Worm (Caenorhabditis elegans) whole organism, L4 larva: Measurements from ENCODE around the gene B0507.9.
"Not testable (repeated sequence)": the region's sequence is repeated elsewhere in the genome, so short reads cannot be mapped to it uniquely, and the experiment has no call there.

Experiments used
- F26F4.8 ChIP-seq: fragments of 200-800 bp; sonication (Bioruptor generic); conservative IDR thresholded peaks from 2 replicates; pipeline ENCODE4 v1.3.6; 2022; ENCODE audit warnings: missing genetic modification characterization, missing compliant biosample characterization
- ama-1 ChIP-seq: fragments of 150-350 bp; optimal IDR thresholded peaks from 2 replicates; lab custom pipeline; 2014; ENCODE audit warnings: inconsistent platforms, mixed read lengths
- ceh-20 ChIP-seq: fragments of 200-800 bp; sonication (Bioruptor generic); IDR thresholded peaks from 2 replicates; pipeline ENCODE4 v1.3.6; 2022; ENCODE audit warnings: missing genetic modification reagents, missing genetic modification characterization, missing compliant biosample characterization
- ces-1 ChIP-seq: fragments of 150-350 bp; sonication (generic microtip); optimal IDR thresholded peaks from 4 replicates; lab custom pipeline; 2014; ENCODE audit warnings: missing biosample characterization, missing genetic modification reagents, missing genetic modification characterization
- daf-16 ChIP-seq, 3 experiments: sonication (generic microtip); optimal IDR thresholded peaks; 2 replicates each; lab custom pipeline; 2016 to 2017; ENCODE audit warnings: missing genetic modification characterization in 3 of 3, missing genetic modification reagents in 3 of 3, mild to moderate bottlenecking in 2 of 3, missing compliant biosample characterization in 2 of 3, missing biosample characterization in 1 of 3, moderate library complexity in 1 of 3
- dve-1 ChIP-seq: sonication (generic microtip); optimal IDR thresholded peaks from 2 replicates; lab custom pipeline; 2017; ENCODE audit warnings: antibody characterized with exemption, mild to moderate bottlenecking, missing genetic modification characterization, missing compliant biosample characterization; ENCODE audit not compliant: insufficient read depth
- fkh-10 ChIP-seq: fragments of 150-350 bp; optimal IDR thresholded peaks from 2 replicates; lab custom pipeline; 2014; ENCODE audit warnings: missing biosample characterization, missing genetic modification reagents, missing genetic modification characterization
- lin-29 ChIP-seq: fragments of 200-800 bp; sonication (Bioruptor generic); IDR thresholded peaks from 2 replicates; pipeline ENCODE4 v1.3.6; 2022; ENCODE audit warnings: missing genetic modification reagents, missing genetic modification characterization, missing compliant biosample characterization
- mdt-29 ChIP-seq: fragments of 200-800 bp; sonication (Bioruptor generic); IDR thresholded peaks from 2 replicates; pipeline ENCODE4 v1.3.6; 2022; ENCODE audit warnings: missing genetic modification reagents, missing genetic modification characterization, missing compliant biosample characterization
- nhr-10 ChIP-seq: fragments of 150-350 bp; optimal IDR thresholded peaks from 2 replicates; lab custom pipeline; 2014; ENCODE audit warnings: missing biosample characterization, missing genetic modification characterization
- nhr-48 ChIP-seq: sonication (generic microtip); optimal IDR thresholded peaks from 2 replicates; lab custom pipeline; 2016; ENCODE audit warnings: mild to moderate bottlenecking, missing genetic modification characterization, missing compliant biosample characterization
- spr-1 ChIP-seq: sonication (generic microtip); optimal IDR thresholded peaks from 2 replicates; lab custom pipeline; 2016; ENCODE audit warnings: mild to moderate bottlenecking, missing genetic modification characterization, missing compliant biosample characterization
- unc-62 ChIP-seq, 3 experiments: fragments of 150-350 bp in 1 of 3; sonication (generic microtip); optimal IDR thresholded peaks in 2 of 3; peaks in 1 of 3; 1 replicate in 1 of 3; 2 replicates in 2 of 3; lab custom pipeline; 2014 to 2017; ENCODE audit warnings: missing biosample characterization in 3 of 3, missing genetic modification characterization in 3 of 3, missing genetic modification reagents in 3 of 3, missing genotype in 1 of 3
- vab-7 ChIP-seq: fragments of 200-800 bp; sonication (Bioruptor generic); IDR thresholded peaks from 2 replicates; pipeline ENCODE4 v1.3.6; 2022; ENCODE audit warnings: missing genetic modification reagents, missing genetic modification characterization, missing compliant biosample characterization
- zag-1 ChIP-seq: fragments of 150-350 bp; optimal IDR thresholded peaks from 2 replicates; lab custom pipeline; 2014; ENCODE audit warnings: missing biosample characterization, missing genetic modification characterization

B0507.9 gene

DNA sequence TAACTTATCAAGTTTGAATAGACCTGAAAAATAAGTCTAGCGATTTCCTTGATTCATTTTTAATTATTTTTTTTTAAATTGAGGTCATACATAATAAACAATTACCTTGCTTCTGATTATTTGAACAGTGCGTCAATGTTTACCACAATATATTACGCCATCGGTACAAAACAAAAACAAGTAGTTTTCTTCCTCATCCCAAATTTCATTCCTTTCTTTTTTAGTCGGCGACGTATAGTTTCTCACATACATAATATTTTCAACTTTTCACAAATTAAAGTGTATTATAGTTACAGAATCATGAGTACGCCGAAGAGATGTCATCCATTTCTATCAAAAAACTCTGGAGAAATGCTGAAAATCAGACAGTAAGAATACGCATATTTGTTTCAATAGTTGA is 39.6 kb downstream of the B0507.9 start, which contains the start of gene droe-8:
TSS of gene droe-8 (plus strand) at position 301 of the 400 bp plus-strand sequence.
- TF ChIP-seq lin-29, ceh-20, vab-7 (GFP tag; lab: Robert Waterston, UW): not testable (repeated sequence)

DNA sequence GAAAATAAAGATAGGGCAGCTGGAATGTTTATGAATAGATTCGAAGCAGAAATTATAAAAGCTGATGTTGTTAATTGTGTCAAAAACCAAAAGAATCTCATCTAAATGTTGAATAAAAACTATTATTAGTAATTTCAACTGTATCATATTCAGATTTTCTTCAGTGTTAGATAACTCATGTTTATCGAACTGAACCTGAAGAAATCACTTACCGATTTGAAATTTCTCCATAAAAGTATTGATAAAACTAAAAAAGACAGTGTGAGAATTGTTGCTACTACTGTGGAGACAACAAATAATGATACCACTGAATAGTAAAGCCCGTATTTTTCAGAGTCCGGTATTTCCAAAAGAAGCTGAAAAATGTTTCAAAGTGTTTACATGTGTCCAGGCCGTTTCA is 43.7 kb downstream of the B0507.9 start, which contains the start of gene ZC196.8:
TSS of gene ZC196.8 (minus strand) at position 101 of the 400 bp plus-strand sequence.
- TF ChIP-seq ama-1; daf-16 (GFP tag; optimal IDR thresholded peaks at IDR 0.05; lab: Kevin White, UChicago); daf-16 (tag; optimal IDR thresholded peaks at IDR 0.05; lab: Kevin White, UChicago); dve-1 (tag; lab: Kevin White, UChicago): not testable (repeated sequence)

DNA sequence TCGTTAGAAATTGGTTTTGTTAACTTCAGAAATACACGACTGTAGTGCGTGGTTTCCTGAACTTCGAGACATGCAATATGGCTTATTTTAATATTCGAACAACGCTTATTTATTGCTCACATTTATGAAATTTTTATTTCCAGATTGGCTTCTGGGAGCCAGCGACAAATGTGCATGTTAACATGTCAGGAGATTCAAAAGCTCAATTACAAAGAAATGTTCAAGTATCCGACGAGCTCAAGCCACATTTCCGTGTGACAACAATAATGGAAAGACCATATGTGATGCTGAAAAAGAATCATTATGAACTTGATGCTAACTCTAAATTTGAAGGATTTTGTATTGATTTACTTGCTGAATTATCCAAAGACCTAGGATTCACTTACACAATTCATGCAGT is 47.4 kb downstream of the B0507.9 start:
- TF ChIP-seq nhr-48 (no peak), spr-1 (tag; lab: Kevin White, UChicago) (no peak), unc-62 (GFP tag; optimal IDR thresholded peaks at IDR 0.05 in 1 of 2; lab: Kevin White, UChicago) (peak in 1 of 2 experiments; percentile 97), unc-62 (tag; optimal IDR thresholded peaks at IDR 0.05; lab: Kevin White, UChicago) (no peak), nhr-10 (tag; lab: Kevin White, UChicago) (no peak), F26F4.8 (GFP tag; lab: Robert Waterston, UW) (no peak), zag-1 (tag; lab: Kevin White, UChicago) (no peak), mdt-29 (GFP tag; lab: Robert Waterston, UW) (no peak)

DNA sequence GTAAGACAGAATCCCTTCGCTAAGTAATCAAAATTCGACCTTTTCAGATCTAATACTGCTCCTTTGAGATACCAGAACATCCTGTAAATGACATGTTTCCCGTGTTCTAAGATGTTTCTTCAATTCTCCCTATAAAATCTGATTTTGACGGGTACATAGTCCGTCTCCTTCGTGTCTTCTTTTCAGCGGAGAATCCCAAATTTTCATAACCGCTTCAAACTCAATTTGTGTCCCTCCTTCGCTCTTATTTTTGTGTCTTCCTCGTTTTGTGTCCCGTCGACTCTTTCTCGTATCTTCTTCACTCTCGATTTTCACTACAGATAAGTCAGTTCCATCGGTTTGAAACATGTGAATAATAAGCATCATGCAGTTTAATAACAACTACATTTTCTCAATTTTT is 49.7 kb downstream of the B0507.9 start, which contains the start of gene glr-5:
TSS of gene glr-5 (plus strand) at position 321 of the 400 bp plus-strand sequence.
- TF ChIP-seq fkh-10 (GFP tag; lab: Kevin White, UChicago) (peak; percentile 67), F26F4.8 (GFP tag; lab: Robert Waterston, UW) (no peak), ces-1 (GFP tag; lab: Kevin White, UChicago) (peak; percentile 84)
